Fruit fly (Drosophila melanogaster) whole organism: Measurements from ENCODE around the gene CG14219.

Experiments used
- CG8478 ChIP-seq: fragments of >200 bp; optimal IDR thresholded peaks from 2 replicates; lab custom pipeline; 2018; ENCODE audit warnings: inconsistent platforms
- Dll ChIP-seq: fragments of >200 bp; optimal IDR thresholded peaks from 2 replicates; lab custom pipeline; 2017
- EcR ChIP-seq, 2 experiments: fragments of >200 bp; optimal IDR thresholded peaks; 2 replicates each; lab custom pipeline; 2017; ENCODE audit warnings: missing biosample characterization in 2 of 2, missing genetic modification characterization in 2 of 2, missing genetic modification reagents in 2 of 2
- pan ChIP-seq: fragments of >200 bp; optimal IDR thresholded peaks from 2 replicates; lab custom pipeline; 2017
- psq ChIP-seq: fragments of >200 bp; optimal IDR thresholded peaks from 2 replicates; lab custom pipeline; 2017
- usp ChIP-seq: fragments of >200 bp; optimal IDR thresholded peaks from 2 replicates; lab custom pipeline; 2017; ENCODE audit warnings: missing biosample characterization, missing genetic modification characterization, mixed read lengths

The CG14219 gene

dm6 chrX:19549570-19549969 is 40.4 kb downstream of the CG14219 start:
- no peak for TF ChIP-seq EcR (GFP tag; optimal IDR thresholded peaks at IDR 0.05; lab: Kevin White, UChicago)
- no peak for TF ChIP-seq usp
- no peak for TF ChIP-seq psq (lab: Kevin White, UChicago)
- no peak for TF ChIP-seq Dll
- TF ChIP-seq CG8478 (lab: Kevin White, UChicago): no peak
- no peak for TF ChIP-seq pan

DNA sequence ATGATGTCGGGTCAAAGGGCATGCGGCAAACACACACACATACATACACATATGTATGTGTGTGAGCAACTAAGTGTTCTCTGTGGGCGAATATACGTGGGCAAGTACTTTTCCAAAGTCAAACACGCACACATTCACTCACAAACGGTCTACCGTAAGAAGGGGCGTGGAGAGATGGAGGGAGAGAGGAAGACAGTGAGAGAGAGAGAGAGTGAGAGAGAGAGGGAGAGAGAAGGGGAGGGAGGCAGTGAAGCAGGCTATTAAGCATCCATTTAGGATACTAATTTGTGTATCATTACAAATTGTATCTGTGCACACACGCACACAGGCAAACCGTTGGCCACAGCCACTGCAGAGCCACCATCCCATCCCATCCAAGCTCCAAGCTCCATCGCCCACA is 41.5 kb downstream of the CG14219 start:
- TF ChIP-seq Dll: no peak

DNA sequence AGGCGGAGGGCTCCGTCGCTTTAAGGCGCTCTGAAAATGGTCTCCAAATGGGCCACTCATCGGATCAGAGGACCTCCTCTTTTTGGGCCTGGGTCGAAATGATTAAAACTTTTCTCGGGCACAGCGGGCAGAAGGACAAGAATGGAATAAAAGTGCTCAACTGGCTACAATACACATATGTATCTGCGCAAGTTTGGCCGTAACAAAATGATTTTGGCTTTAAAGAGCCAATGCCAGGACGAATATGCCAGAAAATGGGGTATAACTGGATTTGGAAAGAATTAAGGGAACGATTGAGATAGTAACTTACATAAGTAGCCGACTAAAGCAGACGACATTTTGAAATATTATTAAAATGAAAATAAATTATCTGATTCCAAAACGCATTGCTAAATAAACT is 42.6 kb downstream of the CG14219 start, which contains the start of gene CG32532:
Gene CG32532 (minus strand): TSS at position 101 of the 400 bp plus-strand sequence.
- no peak for TF ChIP-seq pan
- TF ChIP-seq CG8478 (lab: Kevin White, UChicago): no peak
- TF ChIP-seq psq (lab: Kevin White, UChicago): no peak
- TF ChIP-seq Dll: no peak
- TF ChIP-seq EcR (GFP tag; optimal IDR thresholded peaks at IDR 0.05; lab: Kevin White, UChicago): no peak
- no peak for TF ChIP-seq usp

DNA sequence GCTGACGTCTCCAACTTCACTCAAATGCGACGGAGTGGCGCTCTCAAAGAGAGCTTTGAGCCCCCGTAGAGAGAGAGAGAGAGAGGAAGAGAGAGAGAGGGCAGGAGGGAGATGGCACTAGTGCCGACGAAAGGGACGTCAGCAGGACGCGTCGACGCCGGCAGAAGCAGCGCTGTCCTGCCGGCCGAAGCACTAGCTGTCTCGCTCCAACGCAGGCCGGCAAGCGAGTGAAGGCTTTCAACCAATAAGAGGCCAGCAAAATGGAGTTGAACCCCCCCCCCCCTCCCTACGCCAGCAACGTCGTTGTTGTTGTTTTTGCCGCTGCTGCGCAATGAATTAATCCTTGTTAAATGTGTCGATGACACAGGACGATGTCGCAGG is 43.3 kb downstream of the CG14219 start:
- no peak for TF ChIP-seq pan
- TF ChIP-seq psq (lab: Kevin White, UChicago): no peak
- TF ChIP-seq Dll: no peak
- no peak for TF ChIP-seq usp
- no peak for TF ChIP-seq CG8478 (lab: Kevin White, UChicago)
- no peak for TF ChIP-seq EcR (GFP tag; optimal IDR thresholded peaks at IDR 0.05; lab: Kevin White, UChicago)

dm6 chrX:19545865-19546657 is 43.9 kb downstream of the CG14219 start:
- TF ChIP-seq CG8478 (lab: Kevin White, UChicago): peak; percentile 51
- TF ChIP-seq Dll: peak; percentile 15
- no peak for TF ChIP-seq EcR (GFP tag; optimal IDR thresholded peaks at IDR 0.05; lab: Kevin White, UChicago)
